Fruit fly (Drosophila melanogaster) whole organism, embryonic: ENCODE measurements around the gene Ids.

ENCODE experiments used
- ATbp ChIP-seq: fragments of 200-800 bp; sonication (Bioruptor generic); optimal IDR thresholded peaks from 2 replicates; lab custom pipeline; 2017; ENCODE audit warnings: missing biosample characterization, mild to moderate bottlenecking, missing genetic modification characterization, missing genetic modification reagents
- BEAF-32 ChIP-seq: fragments of 200-800 bp; sonication (Bioruptor generic); optimal IDR thresholded peaks from 3 replicates; lab custom pipeline; 2017; ENCODE audit warnings: missing biosample characterization, missing genetic modification characterization, mild to moderate bottlenecking, moderate library complexity, missing genetic modification reagents
- BtbVII ChIP-seq: fragments of 200-800 bp; sonication (Bioruptor generic); optimal IDR thresholded peaks from 3 replicates; lab custom pipeline; 2017; ENCODE audit warnings: missing biosample characterization, mild to moderate bottlenecking, missing genetic modification characterization
- CG10147 ChIP-seq: fragments of 200-800 bp; sonication (Bioruptor generic); optimal IDR thresholded peaks from 2 replicates; lab custom pipeline; 2019; ENCODE audit warnings: missing biosample characterization, mild to moderate bottlenecking, missing genetic modification characterization, moderate library complexity
- CG11456 ChIP-seq: fragments of 200-800 bp; sonication (Bioruptor generic); IDR thresholded peaks from 3 replicates; pipeline ENCODE4 v1.3.6; 2022; ENCODE audit warnings: missing biosample characterization, missing genetic modification characterization
- CG11504 ChIP-seq: fragments of 200-800 bp; sonication (Bioruptor generic); optimal IDR thresholded peaks from 3 replicates; lab custom pipeline; 2019; ENCODE audit warnings: missing biosample characterization, mild to moderate bottlenecking, missing genetic modification characterization, moderate library complexity
- CG12659 ChIP-seq: fragments of 200-800 bp; sonication (Bioruptor generic); optimal IDR thresholded peaks from 3 replicates; lab custom pipeline; 2017; ENCODE audit warnings: mild to moderate bottlenecking, missing biosample characterization, missing genetic modification reagents, missing genetic modification characterization
- CG12769 ChIP-seq: fragments of 200-800 bp; sonication (Bioruptor generic); optimal IDR thresholded peaks from 2 replicates; lab custom pipeline; 2019; ENCODE audit warnings: missing biosample characterization, mild to moderate bottlenecking, missing genetic modification characterization, moderate library complexity
- CG13296 ChIP-seq: fragments of 200-800 bp; sonication (Bioruptor generic); optimal IDR thresholded peaks from 3 replicates; lab custom pipeline; 2018; ENCODE audit warnings: missing biosample characterization, mild to moderate bottlenecking, missing genetic modification characterization
- CG13775 ChIP-seq: fragments of 200-800 bp; sonication (Bioruptor generic); optimal IDR thresholded peaks from 3 replicates; lab custom pipeline; 2017; ENCODE audit warnings: missing biosample characterization, mild to moderate bottlenecking, missing genetic modification characterization
- CG18011 ChIP-seq: fragments of 200-800 bp; sonication (Bioruptor generic); optimal IDR thresholded peaks from 2 replicates; lab custom pipeline; 2017; ENCODE audit warnings: missing biosample characterization, missing genetic modification characterization, mild to moderate bottlenecking, moderate library complexity, missing genotype
- CG18599 ChIP-seq: fragments of 200-800 bp; sonication (Bioruptor generic); optimal IDR thresholded peaks from 3 replicates; lab custom pipeline; 2017; ENCODE audit warnings: missing biosample characterization, missing genetic modification characterization, mild to moderate bottlenecking, moderate library complexity, missing genetic modification reagents
- CG18764 ChIP-seq: fragments of 200-800 bp; sonication (Bioruptor generic); optimal IDR thresholded peaks from 3 replicates; lab custom pipeline; 2016; ENCODE audit warnings: missing biosample characterization, missing genetic modification characterization
- CG2712 ChIP-seq: fragments of 200-800 bp; optimal IDR thresholded peaks from 3 replicates; lab custom pipeline; 2019; ENCODE audit warnings: missing biosample characterization, mild to moderate bottlenecking, missing genetic modification characterization, moderate library complexity
- CG2875 ChIP-seq: fragments of 200-800 bp; sonication (Bioruptor generic); optimal IDR thresholded peaks from 2 replicates; lab custom pipeline; 2017; ENCODE audit warnings: missing biosample characterization, mild to moderate bottlenecking, missing genetic modification characterization, missing genetic modification reagents
- CG34376 ChIP-seq: fragments of 200-800 bp; sonication (Bioruptor generic); optimal IDR thresholded peaks from 2 replicates; lab custom pipeline; 2018; ENCODE audit warnings: missing biosample characterization, mild to moderate bottlenecking, missing genetic modification characterization
- CG4404 ChIP-seq: fragments of 200-800 bp; sonication (Bioruptor generic); IDR thresholded peaks from 2 replicates; pipeline ENCODE4 v1.3.6; 2022; ENCODE audit warnings: missing biosample characterization, missing genetic modification characterization
- CG4820 ChIP-seq: fragments of 200-800 bp; sonication (Bioruptor generic); optimal IDR thresholded peaks from 3 replicates; lab custom pipeline; 2016; ENCODE audit warnings: missing biosample characterization, missing genetic modification characterization
- CG7372 ChIP-seq: fragments of 200-800 bp; sonication (Bioruptor generic); IDR thresholded peaks from 2 replicates; pipeline ENCODE4 v1.3.6; 2022; ENCODE audit warnings: missing biosample characterization, missing genetic modification characterization
- CG7556 ChIP-seq: fragments of 200-800 bp; sonication (Bioruptor generic); optimal IDR thresholded peaks from 2 replicates; lab custom pipeline; 2017; ENCODE audit warnings: missing biosample characterization, mild to moderate bottlenecking, missing genetic modification characterization
- CG7786 ChIP-seq: fragments of 200-800 bp; sonication (Bioruptor generic); optimal IDR thresholded peaks from 2 replicates; lab custom pipeline; 2016; ENCODE audit warnings: missing biosample characterization, missing genetic modification characterization
- CG9932 ChIP-seq: fragments of 200-800 bp; sonication (Bioruptor generic); IDR thresholded peaks from 2 replicates; pipeline ENCODE4 v1.3.6; 2022; ENCODE audit warnings: missing biosample characterization, missing genetic modification characterization
- CoRest ChIP-seq: fragments of 200-800 bp; sonication (Bioruptor generic); optimal IDR thresholded peaks from 3 replicates; lab custom pipeline; 2018; ENCODE audit warnings: missing biosample characterization, mild to moderate bottlenecking, missing genetic modification characterization, moderate library complexity
- CrebB ChIP-seq: fragments of 200-800 bp; sonication (Bioruptor generic); optimal IDR thresholded peaks from 3 replicates; lab custom pipeline; 2018; ENCODE audit warnings: missing biosample characterization, mild to moderate bottlenecking, missing genetic modification characterization
- Fer2 ChIP-seq: fragments of 200-800 bp; sonication (Bioruptor generic); optimal IDR thresholded peaks from 2 replicates; lab custom pipeline; 2018; ENCODE audit warnings: missing biosample characterization, mild to moderate bottlenecking, missing genetic modification characterization, moderate library complexity
- Fer3 ChIP-seq: fragments of 200-800 bp; sonication (Bioruptor generic); optimal IDR thresholded peaks from 2 replicates; lab custom pipeline; 2018; ENCODE audit warnings: missing biosample characterization, mild to moderate bottlenecking, missing genetic modification characterization, moderate library complexity
- Hand ChIP-seq: fragments of 200-800 bp; sonication (Bioruptor generic); optimal IDR thresholded peaks from 2 replicates; lab custom pipeline; 2017; ENCODE audit warnings: mild to moderate bottlenecking, missing biosample characterization, missing genetic modification reagents, missing genetic modification characterization
- MBD-R2 ChIP-seq: fragments of 200-800 bp; sonication (Bioruptor generic); IDR thresholded peaks from 2 replicates; pipeline ENCODE4 v1.3.6; 2022; ENCODE audit warnings: missing biosample characterization, missing genetic modification characterization
- PHDP ChIP-seq: fragments of 200-800 bp; sonication (Bioruptor generic); optimal IDR thresholded peaks from 3 replicates; lab custom pipeline; 2018; ENCODE audit warnings: missing biosample characterization, mild to moderate bottlenecking, missing genetic modification characterization, moderate library complexity
- Ptx1 ChIP-seq: fragments of 200-800 bp; sonication (Bioruptor generic); IDR thresholded peaks from 2 replicates; pipeline ENCODE4 v1.3.6; 2022; ENCODE audit warnings: missing biosample characterization, missing genetic modification characterization
- Rfx ChIP-seq: fragments of 200-800 bp; sonication (Bioruptor generic); IDR thresholded peaks from 2 replicates; pipeline ENCODE4 v1.3.6; 2022; ENCODE audit warnings: missing biosample characterization, missing genetic modification characterization
- Sox100B ChIP-seq: fragments of 200-800 bp; sonication (Bioruptor generic); optimal IDR thresholded peaks from 3 replicates; lab custom pipeline; 2018; ENCODE audit warnings: missing biosample characterization, mild to moderate bottlenecking, missing genetic modification characterization
- Spps ChIP-seq: fragments of 200-800 bp; sonication (Bioruptor generic); optimal IDR thresholded peaks from 2 replicates; lab custom pipeline; 2018; ENCODE audit warnings: missing biosample characterization, mild to moderate bottlenecking, missing genetic modification characterization
- Sry-δ ChIP-seq: fragments of 200-800 bp; sonication (Bioruptor generic); optimal IDR thresholded peaks from 2 replicates; lab custom pipeline; 2016; ENCODE audit warnings: missing biosample characterization, missing genetic modification characterization
- bcd ChIP-seq: fragments of 200-800 bp; sonication (Bioruptor generic); optimal IDR thresholded peaks from 2 replicates; lab custom pipeline; 2017; ENCODE audit warnings: missing biosample characterization, mild to moderate bottlenecking, missing genetic modification characterization
- cwo ChIP-seq: fragments of 200-800 bp; sonication (Bioruptor generic); optimal IDR thresholded peaks from 3 replicates; lab custom pipeline; 2017; ENCODE audit warnings: missing biosample characterization, missing genetic modification characterization, mild to moderate bottlenecking, moderate library complexity, missing genetic modification reagents
- dpn ChIP-seq, 2 experiments: fragments of 200-800 bp; sonication (Bioruptor generic); optimal IDR thresholded peaks; 3 replicates each; lab custom pipeline; 2016; ENCODE audit warnings: missing biosample characterization in 2 of 2, missing genetic modification characterization in 2 of 2
- fd3F ChIP-seq: fragments of 200-800 bp; sonication (Bioruptor generic); optimal IDR thresholded peaks from 2 replicates; lab custom pipeline; 2018; ENCODE audit warnings: missing biosample characterization, mild to moderate bottlenecking, missing genetic modification characterization, moderate library complexity
- gem ChIP-seq: fragments of 200-800 bp; sonication (Bioruptor generic); optimal IDR thresholded peaks from 2 replicates; lab custom pipeline; 2019; ENCODE audit warnings: missing biosample characterization, mild to moderate bottlenecking, missing genetic modification characterization, moderate library complexity
- ind ChIP-seq: fragments of 200-800 bp; sonication (Bioruptor generic); optimal IDR thresholded peaks from 3 replicates; lab custom pipeline; 2016; ENCODE audit warnings: missing biosample characterization, missing genetic modification characterization
- lab ChIP-seq: fragments of 200-800 bp; sonication (Bioruptor generic); optimal IDR thresholded peaks from 3 replicates; lab custom pipeline; 2017; ENCODE audit warnings: missing biosample characterization, missing genetic modification characterization, mild to moderate bottlenecking, moderate library complexity, missing genetic modification reagents
- lilli ChIP-seq: fragments of 200-800 bp; sonication (Bioruptor generic); optimal IDR thresholded peaks from 3 replicates; lab custom pipeline; 2016; ENCODE audit warnings: missing biosample characterization, missing genetic modification characterization
- lmd ChIP-seq: fragments of 200-800 bp; sonication (Bioruptor generic); IDR thresholded peaks from 2 replicates; pipeline ENCODE4 v1.3.6; 2022; ENCODE audit warnings: missing biosample characterization, missing genetic modification characterization
- nmo ChIP-seq: fragments of 200-800 bp; sonication (Bioruptor generic); optimal IDR thresholded peaks from 2 replicates; lab custom pipeline; 2018; ENCODE audit warnings: missing biosample characterization, mild to moderate bottlenecking, missing genetic modification characterization, moderate library complexity
- scrt ChIP-seq: fragments of 200-800 bp; sonication (Bioruptor generic); optimal IDR thresholded peaks from 2 replicates; lab custom pipeline; 2018; ENCODE audit warnings: missing biosample characterization, mild to moderate bottlenecking, missing genetic modification characterization, moderate library complexity
- tap ChIP-seq: fragments of 200-800 bp; optimal IDR thresholded peaks from 3 replicates; lab custom pipeline; 2019; ENCODE audit warnings: missing biosample characterization, mild to moderate bottlenecking, missing genetic modification characterization, moderate library complexity
- tgo ChIP-seq: fragments of 200-800 bp; sonication (Bioruptor generic); IDR thresholded peaks from 3 replicates; pipeline ENCODE4 v1.3.6; 2022; ENCODE audit warnings: missing biosample characterization, missing genetic modification characterization
- tin ChIP-seq: fragments of 200-800 bp; sonication (Bioruptor generic); optimal IDR thresholded peaks from 3 replicates; lab custom pipeline; 2016; ENCODE audit warnings: missing biosample characterization, missing genetic modification characterization
- trem ChIP-seq: fragments of 200-800 bp; optimal IDR thresholded peaks from 3 replicates; lab custom pipeline; 2019; ENCODE audit warnings: missing biosample characterization, mild to moderate bottlenecking, missing genetic modification characterization, moderate library complexity

Gene Ids

DNA sequence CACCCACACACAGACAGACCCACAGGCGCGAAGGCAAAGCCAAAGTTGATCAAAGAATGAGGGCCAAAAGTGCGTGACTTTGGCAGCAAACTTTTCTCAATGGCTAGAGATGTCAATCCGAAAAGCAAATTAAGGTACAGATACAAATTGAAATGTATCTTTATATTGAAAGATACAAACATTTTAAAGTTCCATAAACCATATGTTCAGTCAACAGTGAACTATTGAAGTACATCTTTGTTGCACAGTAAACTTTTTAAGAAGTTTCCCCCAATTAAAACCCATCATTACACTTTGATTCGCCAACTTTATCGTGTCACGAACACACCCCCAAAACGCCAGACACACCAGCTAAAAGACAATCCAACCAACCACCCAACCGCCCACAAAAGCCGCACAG, 33.6 kb downstream of the Ids start (continued):
- TF ChIP-seq CG34376 (GFP tag; lab: Kevin White, UChicago) (peak; percentile 21), CG4820 (GFP tag; lab: Kevin White, UChicago) (no peak), PHDP (tag; lab: Kevin White, UChicago) (peak; percentile 15), CoRest (tag; lab: Kevin White, UChicago) (peak; percentile 29), nmo (GFP tag; lab: Kevin White, UChicago) (peak; percentile 8), CG11504 (tag; lab: Kevin White, UChicago) (peak; percentile 28), CG10147 (GFP tag; lab: Kevin White, UChicago) (peak; percentile 64), Hand (GFP tag; lab: Kevin White, UChicago) (peak; percentile 58), lab (GFP tag; lab: Kevin White, UChicago) (peak; percentile 72), Fer3 (tag; lab: Kevin White, UChicago) (peak; percentile 17), tin (GFP tag; lab: Kevin White, UChicago) (peak; percentile 8), Spps (no peak), scrt (GFP tag; lab: Kevin White, UChicago) (peak; percentile 29), CG12769 (tag; lab: Kevin White, UChicago) (peak; percentile 24), CG18599 (GFP tag; lab: Kevin White, UChicago) (peak; percentile 80), CG12659 (GFP tag; lab: Kevin White, UChicago) (peak; percentile 38), lmd (GFP tag; lab: Robert Waterston, UW) (peak; percentile 27; the same call in 1 of the 2 replicates), bcd (GFP tag; lab: Kevin White, UChicago) (peak; percentile 6), BtbVII (GFP tag; lab: Kevin White, UChicago) (peak; percentile 20), Ptx1 (GFP tag; lab: Robert Waterston, UW) (peak; percentile 38; the same call in 1 of the 2 replicates), fd3F (GFP tag; lab: Kevin White, UChicago) (peak; percentile 1), BEAF-32 (GFP tag; lab: Kevin White, UChicago) (peak; percentile 64), CG7786 (peak; percentile 41), gem (tag; lab: Kevin White, UChicago) (peak; percentile 42), tgo (GFP tag; lab: Robert Waterston, UW) (0 out of 3 replicates have a peak, but pooled peaks have one; percentile 29), CG2712 (tag; lab: Kevin White, UChicago) (peak; percentile 1), Sry-δ (peak; percentile 48), tap (tag; lab: Kevin White, UChicago) (no peak), CG11456 (GFP tag; lab: Robert Waterston, UW) (no peak), CG9932 (GFP tag; lab: Robert Waterston, UW) (peak; percentile 32; the same call in 1 of the 2 replicates), lilli (GFP tag; lab: Kevin White, UChicago) (peak; percentile 50), Fer2 (tag; lab: Kevin White, UChicago) (peak; percentile 14), dpn (GFP tag; optimal IDR thresholded peaks at IDR 0.05; lab: Kevin White, UChicago) (peak; percentile 14 to 21), CG2875 (GFP tag; lab: Kevin White, UChicago) (no peak), CG7556 (peak; percentile 59), trem (tag; lab: Kevin White, UChicago) (no peak), cwo (GFP tag; lab: Kevin White, UChicago) (peak; percentile 42), Rfx (0 out of 2 replicates have a peak, but pooled peaks have one; percentile 30), CG13775 (GFP tag; lab: Kevin White, UChicago) (peak; percentile 4), CG18764 (GFP tag; lab: Kevin White, UChicago) (no peak), CG4404 (GFP tag; lab: Robert Waterston, UW) (no peak), CG13296 (GFP tag; lab: Kevin White, UChicago) (peak; percentile 48), ind (peak; percentile 11), MBD-R2 (GFP tag; lab: Robert Waterston, UW) (peak; percentile 16; the same call in 1 of the 2 replicates), CrebB (tag; lab: Kevin White, UChicago) (no peak), CG7372 (GFP tag; lab: Robert Waterston, UW) (0 out of 2 replicates have a peak, but pooled peaks have one; percentile 8), CG18011 (GFP tag; lab: Kevin White, UChicago) (no peak), Sox100B (GFP tag; lab: Kevin White, UChicago) (peak; percentile 8), ATbp (GFP tag; lab: Kevin White, UChicago) (no peak)
